Worm (Caenorhabditis elegans): Measurements from ENCODE around the gene T03G11.10.
A peak's percentile ranks its signal among the peaks of the same experiment; 100 is the strongest.

Gene T03G11.10

DNA sequence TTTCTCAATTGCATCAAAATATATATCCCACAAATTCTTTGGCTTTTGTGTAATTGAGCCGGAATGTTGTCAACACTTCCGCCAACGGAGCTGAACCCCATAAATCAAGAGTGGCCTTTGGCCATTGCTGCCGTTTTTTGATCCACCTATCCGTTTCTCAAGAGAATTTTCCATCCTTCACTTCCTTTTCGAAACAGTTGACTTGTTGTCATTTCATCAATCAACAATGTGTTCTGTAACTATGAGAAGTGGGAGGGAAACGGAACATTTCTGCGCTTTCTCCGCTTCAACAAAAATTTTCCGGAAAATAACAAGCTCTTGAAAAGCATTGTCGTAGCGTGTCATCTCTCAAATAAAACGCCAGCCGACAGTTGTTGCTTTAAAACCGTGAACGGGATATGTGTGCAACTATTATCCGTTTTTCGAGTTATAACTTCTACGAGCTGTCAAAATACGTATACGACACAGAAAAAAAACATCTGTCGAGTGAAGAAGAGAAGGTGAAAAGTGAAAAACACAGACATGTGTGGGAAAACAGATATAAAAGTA lies 28.9 kb upstream of the T03G11.10 start:
- peak; percentile 13 for TF ChIP-seq sma-9 (GFP tag; optimal IDR thresholded peaks at IDR 0.05)
- no peak for TF ChIP-seq sma-9 (tag; optimal IDR thresholded peaks at IDR 0.05)
- TF ChIP-seq lsy-2 (tag; optimal IDR thresholded peaks at IDR 0.05): peak in 1 of 2 experiments; percentile 24
- peak; percentile 2 for TF ChIP-seq lin-39 (tag; optimal IDR thresholded peaks at IDR 0.05)
- peak; percentile 4 for TF ChIP-seq unc-62 (GFP tag; optimal IDR thresholded peaks at IDR 0.05)
- TF ChIP-seq F13H6.1 (tag; optimal IDR thresholded peaks at IDR 0.05): peak; percentile 35
- no peak for TF ChIP-seq R02D3.7 (tag; optimal IDR thresholded peaks at IDR 0.05)
- TF ChIP-seq snpc-4 (tag; optimal IDR thresholded peaks at IDR 0.05): no peak
- TF ChIP-seq mab-5 (tag; optimal IDR thresholded peaks at IDR 0.05): no peak

DNA sequence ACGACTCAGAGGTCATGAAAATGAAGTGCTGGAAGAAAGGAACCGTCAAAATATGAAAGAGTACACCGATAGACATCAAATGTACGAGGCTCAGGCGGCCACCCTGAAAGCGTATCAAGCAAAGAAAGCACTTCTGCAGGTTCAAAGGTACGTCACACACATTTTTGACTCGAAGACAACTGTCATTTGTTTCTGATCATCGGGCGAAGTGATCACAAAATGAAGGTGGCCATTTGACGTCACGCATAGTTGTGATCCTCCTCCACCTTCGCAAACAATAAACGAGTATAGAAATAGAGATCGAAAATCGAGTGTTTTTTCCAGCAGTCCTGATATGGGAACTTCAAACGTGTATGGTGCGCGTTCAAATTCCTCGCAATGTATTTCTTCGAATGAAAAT lies 28.3 kb upstream of the T03G11.10 start:
- TF ChIP-seq crh-2 (tag; optimal IDR thresholded peaks at IDR 0.05) (no peak), dmd-4 (tag; optimal IDR thresholded peaks at IDR 0.05) (no peak), ama-1 (optimal IDR thresholded peaks at IDR 0.05) (no peak), mab-5 (tag; optimal IDR thresholded peaks at IDR 0.05) (no peak), mdl-1 (tag; optimal IDR thresholded peaks at IDR 0.05) (no peak), nhr-129 (tag; optimal IDR thresholded peaks at IDR 0.05) (peak; percentile 30), nhr-12 (tag; optimal IDR thresholded peaks at IDR 0.05) (no peak), lin-11 (tag; optimal IDR thresholded peaks at IDR 0.05) (no peak), nhr-6 (tag; optimal IDR thresholded peaks at IDR 0.05) (no peak), F13H6.1 (tag; optimal IDR thresholded peaks at IDR 0.05) (no peak), Y55F3AM.14 (GFP tag; optimal IDR thresholded peaks at IDR 0.05) (no peak), sma-9 (GFP tag; optimal IDR thresholded peaks at IDR 0.05) (peak; percentile 62), sma-9 (tag; optimal IDR thresholded peaks at IDR 0.05) (no peak)

DNA sequence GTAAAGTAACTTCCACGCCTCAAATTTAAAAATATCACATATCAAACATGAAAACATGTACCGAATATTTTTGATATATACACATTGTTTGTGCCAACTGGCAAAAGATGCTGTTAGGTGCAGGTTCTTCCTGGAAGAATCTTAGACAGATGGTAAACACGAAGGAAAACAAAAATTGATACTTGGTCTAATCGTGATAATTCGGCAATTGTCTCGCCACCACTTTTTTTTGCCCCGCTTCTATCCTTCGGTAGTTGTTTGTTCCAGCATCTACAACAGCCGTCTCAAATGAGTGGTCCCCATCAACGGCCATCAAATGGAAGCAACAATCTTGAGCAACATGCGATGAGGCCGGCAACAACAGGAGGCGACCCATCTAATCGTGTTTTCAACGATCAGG lies 26.5 kb upstream of the T03G11.10 start:
- TF ChIP-seq F13H6.1 (tag; optimal IDR thresholded peaks at IDR 0.05) (peak; percentile 37), elt-3 (tag; optimal IDR thresholded peaks at IDR 0.05) (no peak), nhr-25 (tag; optimal IDR thresholded peaks at IDR 0.05) (no peak), alr-1 (tag; optimal IDR thresholded peaks at IDR 0.05) (no peak)

DNA sequence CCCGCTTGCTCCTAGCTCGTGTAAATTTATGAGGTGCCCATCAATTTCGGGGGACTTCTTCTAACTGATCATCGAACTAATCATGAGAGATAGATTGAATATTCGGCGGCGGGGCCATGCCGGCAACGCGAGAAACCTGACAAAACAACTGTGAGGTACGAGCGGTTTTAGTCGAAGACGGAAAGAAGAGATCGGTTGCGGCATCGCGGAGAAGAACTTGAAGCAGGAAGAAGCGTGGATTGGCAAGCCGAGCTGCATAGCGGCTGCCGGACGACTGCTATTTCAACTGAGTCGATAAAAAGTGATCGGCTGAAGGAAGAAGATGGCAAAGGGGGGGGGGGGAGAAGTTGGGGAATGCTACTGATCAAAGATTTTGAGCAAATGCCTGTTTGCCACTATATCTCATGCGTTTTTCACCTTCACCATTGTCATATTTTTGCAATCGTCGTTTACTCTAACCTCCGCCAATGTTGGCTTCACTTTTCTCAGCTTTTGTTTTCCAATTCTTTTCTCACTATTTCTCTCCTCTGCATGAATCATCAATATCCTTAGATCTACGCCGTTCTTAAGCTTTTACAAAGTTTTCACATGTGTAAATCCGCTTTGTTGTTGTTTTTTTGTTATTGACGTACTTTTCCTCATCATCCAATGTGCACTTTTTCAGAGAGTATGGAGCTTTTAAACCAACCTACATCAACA lies 24.6 kb upstream of the T03G11.10 start, which contains the start of gene pqn-62:
Gene pqn-62, plus strand, starts transcription at position 649 of the 699 bp plus-strand sequence.
- peak; percentile 41 for TF ChIP-seq F13H6.1 (tag; optimal IDR thresholded peaks at IDR 0.05)
- peak; percentile 24 for TF ChIP-seq sma-9 (GFP tag; optimal IDR thresholded peaks at IDR 0.05)
- TF ChIP-seq sma-9 (tag; optimal IDR thresholded peaks at IDR 0.05): no peak
- no peak for TF ChIP-seq ZK546.5 (tag; optimal IDR thresholded peaks at IDR 0.05)

DNA sequence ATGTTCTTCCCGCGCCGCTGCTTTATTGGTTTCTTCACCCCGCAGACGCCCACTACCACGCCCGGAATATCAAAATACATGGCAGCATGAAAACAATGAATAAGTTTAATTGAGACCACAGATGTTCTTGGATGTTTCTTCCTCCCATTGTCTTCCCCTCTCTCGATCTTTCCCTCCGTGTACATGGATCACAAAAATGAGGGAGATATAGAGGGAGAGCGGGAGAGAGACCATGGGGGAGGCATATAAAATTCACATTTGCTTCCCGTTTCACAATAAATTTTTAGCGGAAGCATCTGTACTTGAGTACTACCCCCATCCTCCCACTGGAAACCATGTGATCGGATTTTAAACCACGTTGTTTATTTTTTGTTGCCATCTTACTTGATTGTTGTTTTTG lies 22.4 kb upstream of the T03G11.10 start:
- TF ChIP-seq nhr-21 (tag; optimal IDR thresholded peaks at IDR 0.05) (no peak), nhr-77 (tag; optimal IDR thresholded peaks at IDR 0.05) (no peak), blmp-1 (tag; optimal IDR thresholded peaks at IDR 0.05; ENCODE audit: insufficient read depth) (no peak), ZK546.5 (tag; optimal IDR thresholded peaks at IDR 0.05) (no peak), lin-13 (GFP tag; optimal IDR thresholded peaks at IDR 0.05) (no peak), elt-1 (tag; optimal IDR thresholded peaks at IDR 0.05) (no peak), crh-2 (tag; optimal IDR thresholded peaks at IDR 0.05) (no peak), nhr-23 (tag; optimal IDR thresholded peaks at IDR 0.05) (no peak), elt-3 (tag; optimal IDR thresholded peaks at IDR 0.05) (no peak), Y55F3AM.14 (GFP tag; optimal IDR thresholded peaks at IDR 0.05) (no peak), sem-4 (tag; optimal IDR thresholded peaks at IDR 0.05) (no peak), ztf-1 (GFP tag; conservative IDR thresholded peaks at IDR 0.05) (no peak), skn-1 (tag; optimal IDR thresholded peaks at IDR 0.05) (no peak), unc-55 (GFP tag; optimal IDR thresholded peaks at IDR 0.05) (no peak)

DNA sequence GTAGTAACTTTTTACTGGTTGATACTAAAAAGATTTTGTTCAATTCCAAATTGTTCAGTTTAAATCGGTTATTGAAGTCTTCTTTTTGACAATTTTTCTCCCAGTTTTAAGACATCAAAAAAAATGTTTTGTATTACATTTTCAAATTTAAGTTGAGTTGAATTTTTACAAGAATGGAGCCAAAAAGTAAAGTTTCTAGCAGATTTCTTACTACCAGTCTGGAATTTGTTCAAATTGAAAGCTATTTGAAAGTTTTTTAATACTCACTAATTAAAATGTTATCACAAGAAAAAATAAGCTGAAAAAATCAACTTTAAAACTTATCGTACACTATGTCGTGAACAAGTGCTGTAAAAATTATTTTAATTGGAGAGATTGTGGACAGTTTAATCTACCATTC lies 19.1 kb upstream of the T03G11.10 start:
- no peak for TF ChIP-seq lin-39 (tag; optimal IDR thresholded peaks at IDR 0.05)
- no peak for TF ChIP-seq nhr-21 (tag; optimal IDR thresholded peaks at IDR 0.05)
- no peak for TF ChIP-seq blmp-1 (tag; optimal IDR thresholded peaks at IDR 0.05; ENCODE audit: insufficient read depth)
- no peak for TF ChIP-seq ztf-11 (tag; optimal IDR thresholded peaks at IDR 0.05)
- TF ChIP-seq alr-1 (tag; optimal IDR thresholded peaks at IDR 0.05): no peak
- TF ChIP-seq zag-1 (tag; optimal IDR thresholded peaks at IDR 0.05): no peak
- TF ChIP-seq nhr-11 (tag; optimal IDR thresholded peaks at IDR 0.05): no peak
- no peak for TF ChIP-seq R02D3.7 (tag; optimal IDR thresholded peaks at IDR 0.05)
- TF ChIP-seq mbf-1 (tag; optimal IDR thresholded peaks at IDR 0.05): no peak
- no peak for TF ChIP-seq sem-4 (tag; optimal IDR thresholded peaks at IDR 0.05)
- no peak for TF ChIP-seq snpc-4 (tag; optimal IDR thresholded peaks at IDR 0.05)
- no peak for TF ChIP-seq ceh-82 (tag; optimal IDR thresholded peaks at IDR 0.05)

Measured in whole organism, L2 larva.